Fruit fly (Drosophila melanogaster) whole organism, embryonic: ENCODE data around the gene FRG1.

Experiments used
- ATbp ChIP-seq: fragments of 200-800 bp; sonication (Bioruptor generic); optimal IDR thresholded peaks from 2 replicates; lab custom pipeline; 2017; ENCODE audit warnings: missing biosample characterization, mild to moderate bottlenecking, missing genetic modification characterization, missing genetic modification reagents
- Awh ChIP-seq: fragments of 200-800 bp; sonication (Bioruptor generic); IDR thresholded peaks from 2 replicates; pipeline ENCODE4, ENCODE4 v1.3.6; 2022; ENCODE audit warnings: missing biosample characterization, missing genetic modification characterization
- BEAF-32 ChIP-seq: fragments of 200-800 bp; sonication (Bioruptor generic); optimal IDR thresholded peaks from 3 replicates; lab custom pipeline; 2017; ENCODE audit warnings: missing biosample characterization, missing genetic modification characterization, mild to moderate bottlenecking, moderate library complexity, missing genetic modification reagents
- Bgb ChIP-seq: fragments of 200-800 bp; sonication (Bioruptor generic); IDR thresholded peaks from 2 replicates; pipeline ENCODE4 v1.3.6; 2022; ENCODE audit warnings: missing biosample characterization, missing genetic modification characterization; ENCODE audit not compliant: partially characterized antibody
- BtbVII ChIP-seq: fragments of 200-800 bp; sonication (Bioruptor generic); optimal IDR thresholded peaks from 3 replicates; lab custom pipeline; 2017; ENCODE audit warnings: missing biosample characterization, mild to moderate bottlenecking, missing genetic modification characterization
- CG10431 ChIP-seq: fragments of 200-800 bp; sonication (Bioruptor generic); optimal IDR thresholded peaks from 3 replicates; lab custom pipeline; 2018; ENCODE audit warnings: missing biosample characterization, mild to moderate bottlenecking, missing genetic modification characterization
- CG11696 ChIP-seq: fragments of 200-800 bp; sonication (Bioruptor generic); IDR thresholded peaks from 2 replicates; pipeline ENCODE4 v1.3.6; 2022; ENCODE audit warnings: missing biosample characterization, missing genetic modification characterization
- CG13775 ChIP-seq: fragments of 200-800 bp; sonication (Bioruptor generic); optimal IDR thresholded peaks from 3 replicates; lab custom pipeline; 2017; ENCODE audit warnings: missing biosample characterization, mild to moderate bottlenecking, missing genetic modification characterization
- CG17612 ChIP-seq: fragments of 200-800 bp; sonication (Bioruptor generic); IDR thresholded peaks from 2 replicates; pipeline ENCODE4 v1.3.6; 2022; ENCODE audit warnings: missing biosample characterization, missing genetic modification characterization
- CG18599 ChIP-seq: fragments of 200-800 bp; sonication (Bioruptor generic); optimal IDR thresholded peaks from 3 replicates; lab custom pipeline; 2017; ENCODE audit warnings: missing biosample characterization, missing genetic modification characterization, mild to moderate bottlenecking, moderate library complexity, missing genetic modification reagents
- CG3407 ChIP-seq: fragments of 200-800 bp; sonication (Bioruptor generic); optimal IDR thresholded peaks from 2 replicates; lab custom pipeline; 2018; ENCODE audit warnings: missing biosample characterization, mild to moderate bottlenecking, missing genetic modification characterization
- CG6254 ChIP-seq: fragments of 200-800 bp; sonication (Bioruptor generic); optimal IDR thresholded peaks from 3 replicates; lab custom pipeline; 2017; ENCODE audit warnings: mild to moderate bottlenecking, missing biosample characterization, missing genetic modification reagents, missing genetic modification characterization
- CG6791 ChIP-seq: fragments of 200-800 bp; sonication (Bioruptor generic); IDR thresholded peaks from 3 replicates; pipeline ENCODE4 v1.3.6; 2022; ENCODE audit warnings: missing biosample characterization, missing genetic modification characterization; ENCODE audit not compliant: partially characterized antibody
- CG6813 ChIP-seq: fragments of 200-800 bp; sonication (Bioruptor generic); optimal IDR thresholded peaks from 2 replicates; lab custom pipeline; 2017; ENCODE audit warnings: missing biosample characterization, missing genetic modification characterization, mild to moderate bottlenecking, moderate library complexity, missing genetic modification reagents
- CG7745 ChIP-seq: fragments of 200-800 bp; sonication (Bioruptor generic); optimal IDR thresholded peaks from 2 replicates; lab custom pipeline; 2018; ENCODE audit warnings: missing biosample characterization, mild to moderate bottlenecking, missing genetic modification characterization, moderate library complexity
- CHES-1-like ChIP-seq: fragments of 200-800 bp; sonication (Bioruptor generic); optimal IDR thresholded peaks from 2 replicates; lab custom pipeline; 2016; ENCODE audit warnings: missing biosample characterization, missing genetic modification characterization
- CoRest ChIP-seq: fragments of 200-800 bp; sonication (Bioruptor generic); optimal IDR thresholded peaks from 3 replicates; lab custom pipeline; 2018; ENCODE audit warnings: missing biosample characterization, mild to moderate bottlenecking, missing genetic modification characterization, moderate library complexity
- D ChIP-seq, 2 experiments: fragments of 200-800 bp in 1 of 2; fragments of >200 bp in 1 of 2; sonication (Bioruptor generic) in 1 of 2; optimal IDR thresholded peaks; 2 replicates in 1 of 2; 3 replicates in 1 of 2; lab custom pipeline; 2017; ENCODE audit warnings: mild to moderate bottlenecking in 1 of 2, missing biosample characterization in 1 of 2, missing genetic modification characterization in 1 of 2, missing genetic modification reagents in 1 of 2
- D19A ChIP-seq: fragments of 200-800 bp; optimal IDR thresholded peaks from 3 replicates; lab custom pipeline; 2019; ENCODE audit warnings: missing biosample characterization, mild to moderate bottlenecking, missing genetic modification characterization, moderate library complexity
- E2f1 ChIP-seq: fragments of 200-800 bp; sonication (Bioruptor generic); IDR thresholded peaks from 2 replicates; pipeline ENCODE4 v1.3.6; 2022; ENCODE audit warnings: missing biosample characterization, missing genetic modification characterization
- HHEX ChIP-seq: fragments of 200-800 bp; sonication (Bioruptor generic); optimal IDR thresholded peaks from 3 replicates; lab custom pipeline; 2017; ENCODE audit warnings: missing biosample characterization, mild to moderate bottlenecking, missing genetic modification characterization, missing genetic modification reagents
- MTF-1 ChIP-seq: fragments of 200-800 bp; sonication (Bioruptor generic); optimal IDR thresholded peaks from 2 replicates; lab custom pipeline; 2018; ENCODE audit warnings: missing biosample characterization, mild to moderate bottlenecking, missing genetic modification characterization, borderline replicate concordance
- Med ChIP-seq: fragments of 200-800 bp; sonication (Bioruptor generic); peaks from one replicate; lab custom pipeline; 2016; ENCODE audit warnings: missing biosample characterization, missing genetic modification characterization, mild to moderate bottlenecking, inconsistent platforms, moderate library complexity
- Nf-YA ChIP-seq: fragments of 200-800 bp; sonication (Bioruptor generic); IDR thresholded peaks from 2 replicates; pipeline ENCODE4 v1.3.6; 2022; ENCODE audit warnings: missing biosample characterization, missing genetic modification characterization
- Rfx ChIP-seq: fragments of 200-800 bp; sonication (Bioruptor generic); IDR thresholded peaks from 2 replicates; pipeline ENCODE4 v1.3.6; 2022; ENCODE audit warnings: missing biosample characterization, missing genetic modification characterization
- Sox100B ChIP-seq: fragments of 200-800 bp; sonication (Bioruptor generic); optimal IDR thresholded peaks from 3 replicates; lab custom pipeline; 2018; ENCODE audit warnings: missing biosample characterization, mild to moderate bottlenecking, missing genetic modification characterization
- Ssrp ChIP-seq: fragments of 200-800 bp; sonication (Bioruptor generic); optimal IDR thresholded peaks from 2 replicates; lab custom pipeline; 2018; ENCODE audit warnings: missing biosample characterization, mild to moderate bottlenecking, missing genetic modification characterization, moderate library complexity
- Xrp1 ChIP-seq: fragments of 200-800 bp; sonication (Bioruptor generic); IDR thresholded peaks from 2 replicates; pipeline ENCODE4 v1.3.6; 2022; ENCODE audit warnings: missing biosample characterization, missing genetic modification characterization
- ab ChIP-seq: fragments of 200-800 bp; sonication (Bioruptor generic); optimal IDR thresholded peaks from 2 replicates; lab custom pipeline; 2016; ENCODE audit warnings: missing biosample characterization, missing genetic modification characterization
- amos ChIP-seq: fragments of 200-800 bp; sonication (Bioruptor generic); IDR thresholded peaks from 2 replicates; pipeline ENCODE4 v1.3.6; 2022; ENCODE audit warnings: missing biosample characterization, missing genetic modification characterization; ENCODE audit not compliant: partially characterized antibody
- ara ChIP-seq: fragments of 200-800 bp; sonication (Bioruptor generic); IDR thresholded peaks from 2 replicates; pipeline ENCODE4 v1.3.6; 2022; ENCODE audit warnings: missing biosample characterization, missing genetic modification characterization
- ash1 ChIP-seq: fragments of 200-800 bp; sonication (Bioruptor generic); optimal IDR thresholded peaks from 2 replicates; lab custom pipeline; 2018; ENCODE audit warnings: missing biosample characterization, mild to moderate bottlenecking, missing genetic modification characterization
- btn ChIP-seq: fragments of 200-800 bp; sonication (Bioruptor generic); optimal IDR thresholded peaks from 2 replicates; lab custom pipeline; 2016; ENCODE audit warnings: missing biosample characterization, missing genetic modification characterization
- chif ChIP-seq, 2 experiments: fragments of 200-800 bp; sonication (Bioruptor generic); optimal IDR thresholded peaks; 3 replicates each; lab custom pipeline; 2016; ENCODE audit warnings: missing biosample characterization in 2 of 2, missing genetic modification characterization in 2 of 2
- fd64A ChIP-seq: fragments of 200-800 bp; sonication (Bioruptor generic); optimal IDR thresholded peaks from 3 replicates; lab custom pipeline; 2018; ENCODE audit warnings: missing biosample characterization, mild to moderate bottlenecking, missing genetic modification characterization
- fu2 ChIP-seq: fragments of 200-800 bp; sonication (Bioruptor generic); optimal IDR thresholded peaks from 2 replicates; lab custom pipeline; 2016; ENCODE audit warnings: missing biosample characterization, missing genetic modification characterization
- gfzf ChIP-seq: fragments of 200-800 bp; sonication (Bioruptor generic); optimal IDR thresholded peaks from 2 replicates; lab custom pipeline; 2016; ENCODE audit warnings: missing biosample characterization, mild to moderate bottlenecking, missing genetic modification characterization, moderate library complexity
- grau ChIP-seq: fragments of 200-800 bp; optimal IDR thresholded peaks from 3 replicates; lab custom pipeline; 2019; ENCODE audit warnings: missing biosample characterization, mild to moderate bottlenecking, missing genetic modification characterization, moderate library complexity
- kah ChIP-seq: fragments of 200-800 bp; sonication (Bioruptor generic); optimal IDR thresholded peaks from 2 replicates; lab custom pipeline; 2018; ENCODE audit warnings: missing biosample characterization, mild to moderate bottlenecking, missing genetic modification characterization
- ken ChIP-seq: fragments of 200-800 bp; sonication (Bioruptor generic); IDR thresholded peaks from 3 replicates; pipeline ENCODE4 v1.3.6; 2022; ENCODE audit warnings: missing biosample characterization, missing genetic modification characterization
- lab ChIP-seq: fragments of 200-800 bp; sonication (Bioruptor generic); optimal IDR thresholded peaks from 3 replicates; lab custom pipeline; 2017; ENCODE audit warnings: missing biosample characterization, missing genetic modification characterization, mild to moderate bottlenecking, moderate library complexity, missing genetic modification reagents
- mam ChIP-seq: fragments of 200-800 bp; sonication (Bioruptor generic); optimal IDR thresholded peaks from 3 replicates; lab custom pipeline; 2016; ENCODE audit warnings: missing biosample characterization, missing genetic modification characterization
- nau ChIP-seq: fragments of 200-800 bp; sonication (Bioruptor generic); optimal IDR thresholded peaks from 3 replicates; lab custom pipeline; 2017; ENCODE audit warnings: missing biosample characterization, mild to moderate bottlenecking, missing genetic modification characterization, missing genetic modification reagents
- nom ChIP-seq: fragments of 200-800 bp; sonication (Bioruptor generic); optimal IDR thresholded peaks from 2 replicates; lab custom pipeline; 2017; ENCODE audit warnings: missing biosample characterization, missing genetic modification characterization, mild to moderate bottlenecking, moderate library complexity, missing genetic modification reagents
- sim ChIP-seq: fragments of 200-800 bp; sonication (Bioruptor generic); IDR thresholded peaks from 2 replicates; pipeline ENCODE4 v1.3.6; 2022; ENCODE audit warnings: missing biosample characterization, missing genetic modification characterization
- sr ChIP-seq: fragments of 200-800 bp; sonication (Bioruptor generic); IDR thresholded peaks from 3 replicates; pipeline ENCODE4 v1.3.6; 2022; ENCODE audit warnings: missing biosample characterization, missing genetic modification characterization
- zfh1 ChIP-seq: fragments of 200-800 bp; sonication (Bioruptor generic); IDR thresholded peaks from 3 replicates; pipeline ENCODE4 v1.3.6; 2022; ENCODE audit warnings: missing biosample characterization, missing genetic modification characterization

Gene FRG1

dm6 chr3L:20276615-20277014 lies 20.2 kb downstream of the FRG1 start (continued):
- TF ChIP-seq ash1 (no peak), Bgb (GFP tag; lab: Robert Waterston, UW) (no peak), Ssrp (peak; percentile 26), BtbVII (peak; percentile 45), Xrp1 (GFP tag; lab: Robert Waterston, UW) (peak; percentile 39; the same call in 1 of the 2 replicates), chif (GFP tag; optimal IDR thresholded peaks at IDR 0.05; lab: Kevin White, UChicago) (peak; percentile 17 to 20), gfzf (GFP tag; lab: Kevin White, UChicago) (no peak), CG10431 (no peak), CHES-1-like (GFP tag; lab: Kevin White, UChicago) (peak; percentile 39)

dm6 chr3L:20275886-20276285 lies 20.9 kb downstream of the FRG1 start:
- TF ChIP-seq ken (GFP tag; lab: Robert Waterston, UW) (peak; percentile 52; the same call in 1 of the 3 replicates), chif (GFP tag; optimal IDR thresholded peaks at IDR 0.05; lab: Kevin White, UChicago) (peak in 1 of 2 experiments; percentile 9), D19A (tag; lab: Kevin White, UChicago) (no peak), ab (GFP tag; lab: Kevin White, UChicago) (no peak), HHEX (GFP tag; lab: Kevin White, UChicago) (peak; percentile 35), nom (GFP tag; lab: Kevin White, UChicago) (no peak), BEAF-32 (GFP tag; lab: Kevin White, UChicago) (no peak), grau (tag; lab: Kevin White, UChicago) (no peak), ara (peak; percentile 22; the same call in 1 of the 2 replicates), CG6791 (GFP tag; lab: Robert Waterston, UW) (no peak), sr (GFP tag; lab: Robert Waterston, UW) (0 out of 3 replicates have a peak, but pooled peaks have one; percentile 55), CG11696 (GFP tag; lab: Robert Waterston, UW) (0 out of 2 replicates have a peak, but pooled peaks have one; percentile 17), zfh1 (0 out of 3 replicates have a peak, but pooled peaks have one; percentile 33), MTF-1 (peak; percentile 10), Sox100B (GFP tag; lab: Kevin White, UChicago) (no peak), lab (GFP tag; lab: Kevin White, UChicago) (peak; percentile 49), btn (GFP tag; lab: Kevin White, UChicago) (no peak), CG13775 (GFP tag; lab: Kevin White, UChicago) (no peak), D (optimal IDR thresholded peaks at IDR 0.05; lab: Kevin White, UChicago) (no peak), D (GFP tag; optimal IDR thresholded peaks at IDR 0.05; lab: Kevin White, UChicago) (peak; percentile 4), fu2 (no peak), Med (GFP tag; lab: Kevin White, UChicago) (no peak), fd64A (GFP tag; lab: Kevin White, UChicago) (peak; percentile 25), mam (GFP tag; lab: Kevin White, UChicago) (no peak), CG6254 (peak; percentile 2), CG18599 (peak; percentile 20), Rfx (no peak), Xrp1 (GFP tag; lab: Robert Waterston, UW) (peak; percentile 46), CoRest (tag; lab: Kevin White, UChicago) (no peak), CG7745 (tag; lab: Kevin White, UChicago) (no peak), Nf-YA (peak; percentile 52), Awh (0 out of 2 replicates have a peak, but pooled peaks have one; percentile 24), kah (GFP tag; lab: Kevin White, UChicago) (no peak), sim (GFP tag; lab: Robert Waterston, UW) (0 out of 2 replicates have a peak, but pooled peaks have one; percentile 51), CG6813 (GFP tag; lab: Kevin White, UChicago) (peak; percentile 18), CG3407 (peak; percentile 51), ATbp (peak; percentile 77), E2f1 (GFP tag; lab: Robert Waterston, UW) (no peak), CG17612 (no peak), amos (no peak), nau (GFP tag; lab: Kevin White, UChicago) (no peak)
